Worm (Caenorhabditis elegans) whole organism, mixed stage, embryonic: ENCODE measurements around the gene K03H6.4.

Experiments used
- ces-1 ChIP-seq: fragments of 150-350 bp; optimal IDR thresholded peaks from 2 replicates; lab custom pipeline; 2014; ENCODE audit warnings: missing biosample characterization, missing genetic modification reagents, missing genetic modification characterization
- elt-1 ChIP-seq: sonication (generic microtip); optimal IDR thresholded peaks from 2 replicates; lab custom pipeline; 2017; ENCODE audit warnings: missing genetic modification characterization, mild to moderate bottlenecking, missing compliant biosample characterization, antibody characterized with exemption, moderate library complexity, borderline replicate concordance; ENCODE audit not compliant: insufficient read depth
- nhr-237 ChIP-seq: fragments of 150-350 bp; optimal IDR thresholded peaks from 2 replicates; lab custom pipeline; 2014; ENCODE audit warnings: missing biosample characterization, missing genetic modification characterization
- snpc-4 ChIP-seq: fragments of 150-350 bp; optimal IDR thresholded peaks from 2 replicates; lab custom pipeline; 2014; ENCODE audit warnings: missing biosample characterization, missing genetic modification characterization

DNA sequence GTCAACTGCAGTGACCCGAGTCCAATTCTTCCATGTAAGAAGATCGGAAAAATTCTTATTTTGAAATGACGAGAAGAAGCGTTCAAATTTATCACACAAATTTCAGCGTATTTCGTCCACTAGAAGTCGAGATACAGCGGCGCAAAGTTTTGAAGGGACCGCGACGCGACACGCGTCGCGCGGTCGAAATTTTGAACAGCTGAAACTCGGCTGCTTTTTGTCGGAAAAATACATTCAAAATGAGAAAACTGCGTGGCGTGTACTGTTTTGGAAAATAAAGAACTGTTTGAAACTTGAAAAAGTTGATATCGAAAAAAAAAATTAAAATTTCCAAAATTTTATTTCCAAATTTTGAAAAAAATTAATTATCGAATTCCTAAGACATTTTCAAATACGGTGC is 8.2 kb downstream of the K03H6.4 start:
- TF ChIP-seq elt-1: no peak
- TF ChIP-seq ces-1 (GFP tag; lab: Kevin White, UChicago): no peak
- no peak for TF ChIP-seq snpc-4 (tag; lab: Kevin White, UChicago)
- TF ChIP-seq nhr-237: no peak
